Fruit fly (Drosophila melanogaster): ENCODE data around the gene CG9515.

The CG9515 gene

DNA sequence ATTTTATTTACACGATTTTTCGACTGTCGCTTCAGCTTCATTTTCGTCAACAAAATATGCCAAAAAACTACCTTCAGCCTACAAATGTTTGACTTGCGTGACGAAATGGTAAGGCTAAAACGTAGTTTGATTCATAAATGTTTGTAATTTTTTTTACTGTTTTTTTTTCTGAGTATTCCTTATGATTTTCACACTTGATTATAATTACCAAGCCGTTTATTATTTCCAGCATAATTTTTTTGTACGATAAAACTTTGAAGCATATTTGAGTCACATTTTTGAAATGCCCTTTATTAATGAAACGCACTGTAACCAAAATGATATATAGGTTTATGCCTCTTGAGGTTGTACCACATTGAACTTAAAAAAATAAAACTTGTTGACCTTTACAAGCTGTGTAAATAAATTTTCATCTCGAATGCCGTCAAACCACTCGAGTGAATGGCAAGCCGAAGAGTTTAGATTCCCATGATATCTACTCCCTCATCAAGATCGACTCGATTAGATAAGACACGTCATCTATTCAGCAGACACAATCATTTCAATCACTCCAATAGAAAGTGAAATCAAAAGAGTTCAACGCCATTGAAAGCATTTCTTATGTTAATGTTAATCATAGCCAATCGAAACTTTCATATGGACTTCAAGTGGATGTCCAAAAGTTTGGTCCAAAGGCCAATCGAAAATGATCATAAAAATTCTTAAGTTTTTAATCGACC, 39.7 kb upstream of the CG9515 start (continued):
- TF ChIP-seq NC2β (GFP tag; optimal IDR thresholded peaks at IDR 0.05) (no peak), org-1 (GFP tag; optimal IDR thresholded peaks at IDR 0.05) (peak; percentile 28), CG15011 (GFP tag; optimal IDR thresholded peaks at IDR 0.05) (peak; percentile 17), CG10431 (GFP tag; optimal IDR thresholded peaks at IDR 0.05) (no peak), CHES-1-like (GFP tag; optimal IDR thresholded peaks at IDR 0.05) (peak; percentile 6), CG9437 (GFP tag; optimal IDR thresholded peaks at IDR 0.05) (peak; percentile 7), Nf-YB (GFP tag; optimal IDR thresholded peaks at IDR 0.05) (peak; percentile 11), HLHmδ (GFP tag; optimal IDR thresholded peaks at IDR 0.05) (no peak), CG10543 (GFP tag; optimal IDR thresholded peaks at IDR 0.05) (peak; percentile 2), BtbVII (GFP tag; optimal IDR thresholded peaks at IDR 0.05) (peak; percentile 40), mirr (GFP tag; optimal IDR thresholded peaks at IDR 0.05) (no peak), CG15073 (GFP tag; optimal IDR thresholded peaks at IDR 0.05) (no peak), CG18619 (GFP tag; optimal IDR thresholded peaks at IDR 0.05) (peak; percentile 10), Rfx (GFP tag; IDR thresholded peaks at IDR 0.05) (peak; percentile 76), HmgZ (tag; optimal IDR thresholded peaks at IDR 0.05) (peak; percentile 8), vnd (GFP tag; IDR thresholded peaks at IDR 0.05; ENCODE audit: partially characterized antibody) (no peak), Hmr (GFP tag; optimal IDR thresholded peaks at IDR 0.05) (peak; percentile 49), zfh1 (GFP tag; IDR thresholded peaks at IDR 0.05) (no peak), CG6854 (GFP tag; optimal IDR thresholded peaks at IDR 0.05) (peak; percentile 30), CG3163 (GFP tag; optimal IDR thresholded peaks at IDR 0.05) (no peak), insv (GFP tag; optimal IDR thresholded peaks at IDR 0.05) (no peak), CG14050 (GFP tag; IDR thresholded peaks at IDR 0.05) (peak; percentile 25; the same call in 1 of the 3 replicates), Asciz (GFP tag; optimal IDR thresholded peaks at IDR 0.05) (peak; percentile 49), dpn (GFP tag; optimal IDR thresholded peaks at IDR 0.05) (peak; percentile 34 to 61), B-H1 (GFP tag; IDR thresholded peaks at IDR 0.05) (0 out of 3 replicates have a peak, but pooled peaks have one; percentile 24), bcd (GFP tag; optimal IDR thresholded peaks at IDR 0.05) (no peak), CG17361 (GFP tag; IDR thresholded peaks at IDR 0.05) (peak; percentile 63; the same call in 2 of the 3 replicates), CG12942 (GFP tag; optimal IDR thresholded peaks at IDR 0.05) (peak; percentile 6), Blimp-1 (GFP tag; optimal IDR thresholded peaks at IDR 0.05) (peak; percentile 90), CG15696 (tag; optimal IDR thresholded peaks at IDR 0.05) (no peak), CG32532 (GFP tag; IDR thresholded peaks at IDR 0.05) (peak; percentile 50; the same call in 1 of the 2 replicates), sens (GFP tag) (peak; percentile 92), salm (tag; optimal IDR thresholded peaks at IDR 0.05) (peak; percentile 40), Meics (GFP tag; optimal IDR thresholded peaks at IDR 0.05) (peak; percentile 69), Fer1 (GFP tag; optimal IDR thresholded peaks at IDR 0.05) (peak; percentile 46), CG15479 (GFP tag; optimal IDR thresholded peaks at IDR 0.05) (no peak), Dp (GFP tag; optimal IDR thresholded peaks at IDR 0.05) (no peak), Sin3A (optimal IDR thresholded peaks at IDR 0.05) (no peak), Dbx (GFP tag; IDR thresholded peaks at IDR 0.05) (peak; percentile 31; the same call in 1 of the 3 replicates), CG30431 (GFP tag; optimal IDR thresholded peaks at IDR 0.05) (no peak), Spps (tag; optimal IDR thresholded peaks at IDR 0.05) (no peak), fd96Cb (tag; optimal IDR thresholded peaks at IDR 0.05) (peak; percentile 41), CG10267 (tag; optimal IDR thresholded peaks at IDR 0.05) (peak; percentile 34), H2.0 (GFP tag; IDR thresholded peaks at IDR 0.05) (peak; percentile 15; the same call in 1 of the 2 replicates), Opbp (GFP tag; IDR thresholded peaks at IDR 0.05; ENCODE audit: partially characterized antibody) (no peak), Max (GFP tag; optimal IDR thresholded peaks at IDR 0.05) (peak; percentile 14), HLH3B (GFP tag; IDR thresholded peaks at IDR 0.05) (peak; percentile 54; the same call in 1 of the 2 replicates), CG12155 (GFP tag; optimal IDR thresholded peaks at IDR 0.05) (peak; percentile 29), ara (GFP tag; IDR thresholded peaks at IDR 0.05) (no peak)
